Fruit fly (Drosophila melanogaster): Measurements from ENCODE around the gene mbo.

The mbo gene

dm6 chr3R:12688116-12688515 is 9.3 kb upstream of the mbo start:
- TF ChIP-seq CG8924 (tag; optimal IDR thresholded peaks at IDR 0.05) (no peak), Eip74EF (GFP tag; optimal IDR thresholded peaks at IDR 0.05) (peak in 1 of 2 experiments; percentile 41), sens (GFP tag) (peak; percentile 64), Rx (GFP tag; IDR thresholded peaks at IDR 0.05) (no peak), gsb-n (tag; optimal IDR thresholded peaks at IDR 0.05) (no peak), p53 (GFP tag; optimal IDR thresholded peaks at IDR 0.05) (no peak), grau (tag; optimal IDR thresholded peaks at IDR 0.05) (no peak)

- TF ChIP-seq Eip74EF (GFP tag; optimal IDR thresholded peaks at IDR 0.05) (peak in 1 of 2 experiments; percentile 7), pb (GFP tag; optimal IDR thresholded peaks at IDR 0.05) (no peak), Hey (tag; optimal IDR thresholded peaks at IDR 0.05) (no peak), toy (GFP tag; IDR thresholded peaks at IDR 0.05) (no peak), CG11695 (GFP tag; IDR thresholded peaks at IDR 0.05) (0 out of 3 replicates have a peak, but pooled peaks have one; percentile 14), peb (GFP tag; IDR thresholded peaks at IDR 0.05) (no peak), CG10543 (GFP tag; optimal IDR thresholded peaks at IDR 0.05) (peak; percentile 36), wor (GFP tag; IDR thresholded peaks at IDR 0.05) (no peak), CG43689 (GFP tag; IDR thresholded peaks at IDR 0.05) (no peak), kay (GFP tag; optimal IDR thresholded peaks at IDR 0.05) (no peak), cato (GFP tag; optimal IDR thresholded peaks at IDR 0.05; ENCODE audit: borderline replicate concordance) (no peak), dimm (GFP tag; IDR thresholded peaks at IDR 0.05) (no peak), slbo (GFP tag; IDR thresholded peaks at IDR 0.05) (no peak), CG34376 (GFP tag; optimal IDR thresholded peaks at IDR 0.05) (peak; percentile 72), CG4854 (GFP tag; optimal IDR thresholded peaks at IDR 0.05) (no peak), CG13775 (GFP tag; optimal IDR thresholded peaks at IDR 0.05) (no peak), CG12299 (tag; optimal IDR thresholded peaks at IDR 0.05) (no peak), CG13894 (tag; optimal IDR thresholded peaks at IDR 0.05) (no peak), sug (tag; optimal IDR thresholded peaks at IDR 0.05) (peak; percentile 54), CG4404 (GFP tag; IDR thresholded peaks at IDR 0.05) (no peak), sens (GFP tag) (peak; percentile 26), scrt (GFP tag; optimal IDR thresholded peaks at IDR 0.05) (no peak), emc (GFP tag; optimal IDR thresholded peaks at IDR 0.05) (no peak), Hr78 (GFP tag; optimal IDR thresholded peaks at IDR 0.05) (peak in 1 of 2 experiments; percentile 37)
Measured at dm6 chr3R:12685290-12685689, 6.4 kb upstream of the mbo start.

- TF ChIP-seq CG7372 (GFP tag; IDR thresholded peaks at IDR 0.05), result no peak
- TF ChIP-seq Bteb2 (GFP tag; optimal IDR thresholded peaks at IDR 0.05), result no peak
- TF ChIP-seq CG17186 (GFP tag; optimal IDR thresholded peaks at IDR 0.05), result no peak
- no peak for TF ChIP-seq sens (GFP tag)
- TF ChIP-seq CG13123 (GFP tag; optimal IDR thresholded peaks at IDR 0.05), result no peak
- no peak for TF ChIP-seq sens-2 (GFP tag; IDR thresholded peaks at IDR 0.05)
- TF ChIP-seq zf30C (GFP tag; optimal IDR thresholded peaks at IDR 0.05), result no peak
- no peak for TF ChIP-seq CG9437 (GFP tag; optimal IDR thresholded peaks at IDR 0.05)
- TF ChIP-seq gcm (GFP tag; optimal IDR thresholded peaks at IDR 0.05), result no peak
- TF ChIP-seq CG31365 (tag; optimal IDR thresholded peaks at IDR 0.05), result no peak
- TF ChIP-seq CG9215 (GFP tag; IDR thresholded peaks at IDR 0.05), result no peak
- no peak for TF ChIP-seq pan (optimal IDR thresholded peaks at IDR 0.05)
- TF ChIP-seq pan (GFP tag; optimal IDR thresholded peaks at IDR 0.05 in 1 of 2, IDR thresholded peaks at IDR 0.05 in 1 of 2), result no peak
- TF ChIP-seq CG13775 (GFP tag; optimal IDR thresholded peaks at IDR 0.05), result no peak
- no peak for TF ChIP-seq CG14710 (tag; optimal IDR thresholded peaks at IDR 0.05)
Measured at dm6 chr3R:12681275-12681674, 2.4 kb upstream of the mbo start, which contains the start of gene Cyp313a4. Cyp313a4 (minus strand) TSS chr3R:12681375.
